Fruit fly (Drosophila melanogaster): Measurements from ENCODE around the gene dan.

The dan gene

dm6 chr3R:25208767-25209075 lies 24.5 kb downstream of the dan start (continued):
- TF ChIP-seq CG1832 (GFP tag; optimal IDR thresholded peaks at IDR 0.05) (no peak), HmgD (GFP tag; optimal IDR thresholded peaks at IDR 0.05) (no peak), Xrp1 (GFP tag; IDR thresholded peaks at IDR 0.05) (no peak), sr (GFP tag; IDR thresholded peaks at IDR 0.05) (no peak), oc (tag; optimal IDR thresholded peaks at IDR 0.05) (no peak), CG11247 (GFP tag; IDR thresholded peaks at IDR 0.05) (peak; percentile 25; the same call in 1 of the 2 replicates), ftz-f1 (GFP tag; optimal IDR thresholded peaks at IDR 0.05) (no peak), tap (tag; optimal IDR thresholded peaks at IDR 0.05) (no peak), Asciz (GFP tag; optimal IDR thresholded peaks at IDR 0.05) (no peak), CG17612 (GFP tag; IDR thresholded peaks at IDR 0.05) (no peak), sob (GFP tag; IDR thresholded peaks at IDR 0.05) (no peak), CG2199 (GFP tag; IDR thresholded peaks at IDR 0.05) (peak; percentile 65; the same call in 2 of the 3 replicates), ssp (GFP tag; IDR thresholded peaks at IDR 0.05) (no peak), CG10462 (GFP tag; optimal IDR thresholded peaks at IDR 0.05) (no peak), seq (GFP tag; IDR thresholded peaks at IDR 0.05) (0 out of 2 replicates have a peak, but pooled peaks have one; percentile 26), bab2 (GFP tag; optimal IDR thresholded peaks at IDR 0.05) (no peak), Dll (GFP tag; IDR thresholded peaks at IDR 0.05; ENCODE audit: partially characterized antibody) (no peak), en (GFP tag; optimal IDR thresholded peaks at IDR 0.05) (no peak), CG12299 (tag; optimal IDR thresholded peaks at IDR 0.05) (no peak), CG6854 (GFP tag; optimal IDR thresholded peaks at IDR 0.05) (no peak), ci (GFP tag; IDR thresholded peaks at IDR 0.05) (peak; percentile 66), pan (optimal IDR thresholded peaks at IDR 0.05) (no peak), pan (GFP tag; optimal IDR thresholded peaks at IDR 0.05 in 1 of 2, IDR thresholded peaks at IDR 0.05 in 1 of 2) (peak in 1 of 2 experiments; percentile 30), otp (GFP tag; IDR thresholded peaks at IDR 0.05) (0 out of 3 replicates have a peak, but pooled peaks have one; percentile 9), Lhr (GFP tag; optimal IDR thresholded peaks at IDR 0.05) (no peak), CG6791 (GFP tag; IDR thresholded peaks at IDR 0.05; ENCODE audit: partially characterized antibody) (0 out of 3 replicates have a peak, but pooled peaks have one; percentile 8), CG31224 (GFP tag; IDR thresholded peaks at IDR 0.05) (no peak), Med (GFP tag) (peak; percentile 66), Rx (GFP tag; IDR thresholded peaks at IDR 0.05) (no peak), pho (GFP tag; optimal IDR thresholded peaks at IDR 0.05) (no peak), Xbp1 (GFP tag; optimal IDR thresholded peaks at IDR 0.05) (no peak), CG43689 (GFP tag; IDR thresholded peaks at IDR 0.05) (no peak), CG13894 (tag; optimal IDR thresholded peaks at IDR 0.05) (no peak), Optix (GFP tag; IDR thresholded peaks at IDR 0.05) (no peak), chm (GFP tag; IDR thresholded peaks at IDR 0.05) (no peak), CG11695 (GFP tag; IDR thresholded peaks at IDR 0.05) (no peak), dm (GFP tag; optimal IDR thresholded peaks at IDR 0.05) (no peak), CG13123 (GFP tag; optimal IDR thresholded peaks at IDR 0.05) (no peak), lmd (GFP tag; IDR thresholded peaks at IDR 0.05) (no peak), CG11456 (GFP tag; IDR thresholded peaks at IDR 0.05) (no peak), CG1024 (GFP tag; IDR thresholded peaks at IDR 0.05) (0 out of 2 replicates have a peak, but pooled peaks have one; percentile 26), cwo (GFP tag; optimal IDR thresholded peaks at IDR 0.05) (no peak), bigmax (GFP tag; optimal IDR thresholded peaks at IDR 0.05) (no peak), CG12659 (GFP tag; optimal IDR thresholded peaks at IDR 0.05) (no peak), Sry-β (GFP tag; optimal IDR thresholded peaks at IDR 0.05) (no peak), tx (GFP tag; optimal IDR thresholded peaks at IDR 0.05) (no peak), ATbp (GFP tag; optimal IDR thresholded peaks at IDR 0.05) (peak; percentile 4), sqz (GFP tag; optimal IDR thresholded peaks at IDR 0.05) (no peak), unc-4 (GFP tag; IDR thresholded peaks at IDR 0.05; ENCODE audit: partially characterized antibody) (no peak), tio (GFP tag; optimal IDR thresholded peaks at IDR 0.05) (no peak), p53 (GFP tag; optimal IDR thresholded peaks at IDR 0.05) (no peak), CG10321 (GFP tag; IDR thresholded peaks at IDR 0.05) (no peak), ranshi (GFP tag; IDR thresholded peaks at IDR 0.05) (no peak)

Data from whole organism, embryonic.